Worm (Caenorhabditis elegans) whole organism, late embryonic: Measurements from ENCODE around the gene clc-17.

Source experiments
- C38D4.7 ChIP-seq: fragments of 200-800 bp; sonication (Bioruptor generic); optimal IDR thresholded peaks from 2 replicates; lab custom pipeline; 2018; ENCODE audit warnings: mild to moderate bottlenecking, missing genetic modification characterization, moderate library complexity, missing compliant biosample characterization
- F13H6.1 ChIP-seq: sonication (generic microtip); optimal IDR thresholded peaks from 2 replicates; lab custom pipeline; 2016; ENCODE audit warnings: missing genetic modification characterization, missing compliant biosample characterization
- K02D7.2 ChIP-seq: sonication (generic microtip); optimal IDR thresholded peaks from 2 replicates; lab custom pipeline; 2017; ENCODE audit warnings: mild to moderate bottlenecking, missing genetic modification characterization, missing compliant biosample characterization
- T23F11.4 ChIP-seq: fragments of 200-800 bp; sonication (Bioruptor generic); optimal IDR thresholded peaks from 2 replicates; lab custom pipeline; 2018; ENCODE audit warnings: mild to moderate bottlenecking, missing genetic modification characterization, missing compliant biosample characterization
- Y22D7AL.16 ChIP-seq: sonication (generic microtip); optimal IDR thresholded peaks from 2 replicates; lab custom pipeline; 2016; ENCODE audit warnings: missing genetic modification characterization, missing compliant biosample characterization
- ama-1 ChIP-seq: fragments of 150-350 bp; optimal IDR thresholded peaks from 2 replicates; lab custom pipeline; 2014
- ceh-2 ChIP-seq: sonication (generic microtip); optimal IDR thresholded peaks from 2 replicates; lab custom pipeline; 2016; ENCODE audit warnings: missing genotype, missing genetic modification characterization, missing compliant biosample characterization
- ceh-22 ChIP-seq: sonication (generic microtip); optimal IDR thresholded peaks from 2 replicates; lab custom pipeline; 2017; ENCODE audit warnings: missing biosample characterization, missing genetic modification characterization
- ceh-24 ChIP-seq: sonication (generic microtip); optimal IDR thresholded peaks from 2 replicates; lab custom pipeline; 2016; ENCODE audit warnings: mild to moderate bottlenecking, missing genetic modification characterization, missing compliant biosample characterization
- ceh-30 ChIP-seq: fragments of 150-350 bp; optimal IDR thresholded peaks from 2 replicates; lab custom pipeline; 2014; ENCODE audit warnings: missing biosample characterization, missing genetic modification characterization
- ceh-34 ChIP-seq: sonication (generic microtip); optimal IDR thresholded peaks from 2 replicates; lab custom pipeline; 2016; ENCODE audit warnings: mild to moderate bottlenecking, missing genetic modification characterization, missing compliant biosample characterization
- ceh-45 ChIP-seq: fragments of 200-800 bp; sonication (Bioruptor generic); IDR thresholded peaks from 2 replicates; pipeline ENCODE4 v1.3.6; 2022; ENCODE audit warnings: missing genetic modification reagents, missing genetic modification characterization, missing compliant biosample characterization
- ceh-6 ChIP-seq: fragments of 200-800 bp; sonication (Bioruptor generic); optimal IDR thresholded peaks from 2 replicates; lab custom pipeline; 2018; ENCODE audit warnings: mild to moderate bottlenecking, missing genetic modification characterization, missing compliant biosample characterization
- ceh-9 ChIP-seq: sonication (generic microtip); optimal IDR thresholded peaks from 2 replicates; lab custom pipeline; 2016; ENCODE audit warnings: mild to moderate bottlenecking, missing genetic modification characterization, inconsistent platforms, missing compliant biosample characterization
- dmd-4 ChIP-seq: sonication (generic microtip); optimal IDR thresholded peaks from 2 replicates; lab custom pipeline; 2016; ENCODE audit warnings: borderline replicate concordance, missing genetic modification characterization, missing compliant biosample characterization
- elt-4 ChIP-seq: sonication (generic microtip); optimal IDR thresholded peaks from 2 replicates; lab custom pipeline; 2016; ENCODE audit warnings: missing genetic modification characterization, missing compliant biosample characterization
- ets-4 ChIP-seq: sonication (generic microtip); optimal IDR thresholded peaks from 2 replicates; lab custom pipeline; 2016; ENCODE audit warnings: missing genetic modification characterization, missing compliant biosample characterization
- eyg-1 ChIP-seq: sonication (generic microtip); optimal IDR thresholded peaks from 2 replicates; lab custom pipeline; 2016; ENCODE audit warnings: missing genotype, missing genetic modification characterization, missing compliant biosample characterization
- gmeb-2 ChIP-seq: sonication (generic microtip); optimal IDR thresholded peaks from 2 replicates; lab custom pipeline; 2016; ENCODE audit warnings: missing genetic modification characterization, inconsistent platforms, missing compliant biosample characterization
- hlh-15 ChIP-seq: sonication (generic microtip); optimal IDR thresholded peaks from 2 replicates; lab custom pipeline; 2016; ENCODE audit warnings: missing genetic modification characterization, missing compliant biosample characterization
- hlh-30 ChIP-seq: sonication (generic microtip); optimal IDR thresholded peaks from 2 replicates; lab custom pipeline; 2017; ENCODE audit warnings: antibody characterized with exemption, missing genetic modification characterization, missing compliant biosample characterization; ENCODE audit not compliant: insufficient read depth
- hlh-6 ChIP-seq: sonication (generic microtip); optimal IDR thresholded peaks from 2 replicates; lab custom pipeline; 2016; ENCODE audit warnings: missing genotype, missing genetic modification characterization, missing compliant biosample characterization
- hlh-8 ChIP-seq: sonication (generic microtip); optimal IDR thresholded peaks from 2 replicates; lab custom pipeline; 2016; ENCODE audit warnings: missing genotype, missing genetic modification characterization, missing compliant biosample characterization
- lin-11 ChIP-seq: fragments of 200-800 bp; sonication (Bioruptor generic); optimal IDR thresholded peaks from 2 replicates; lab custom pipeline; 2018; ENCODE audit warnings: mild to moderate bottlenecking, missing genetic modification characterization, missing compliant biosample characterization
- madf-2 ChIP-seq: sonication (generic microtip); optimal IDR thresholded peaks from 2 replicates; lab custom pipeline; 2017; ENCODE audit warnings: missing genetic modification characterization, missing compliant biosample characterization
- mec-3 ChIP-seq: sonication (generic microtip); optimal IDR thresholded peaks from 2 replicates; lab custom pipeline; 2016; ENCODE audit warnings: borderline replicate concordance, missing genetic modification characterization, missing compliant biosample characterization
- odd-2 ChIP-seq: sonication (generic microtip); optimal IDR thresholded peaks from 2 replicates; lab custom pipeline; 2017; ENCODE audit warnings: antibody characterized with exemption, mild to moderate bottlenecking, missing genetic modification characterization, missing compliant biosample characterization
- pag-3 ChIP-seq: sonication (generic microtip); optimal IDR thresholded peaks from 2 replicates; lab custom pipeline; 2016; ENCODE audit warnings: missing compliant biosample characterization, missing genetic modification characterization, borderline replicate concordance
- pat-9 ChIP-seq: fragments of 200-800 bp; sonication (Bioruptor generic); optimal IDR thresholded peaks from 2 replicates; lab custom pipeline; 2018; ENCODE audit warnings: mild to moderate bottlenecking, missing genetic modification characterization, moderate library complexity, missing compliant biosample characterization
- pax-1 ChIP-seq: fragments of 150-350 bp; optimal IDR thresholded peaks from 2 replicates; lab custom pipeline; 2014; ENCODE audit warnings: missing biosample characterization, missing genetic modification characterization
- pha-4 ChIP-seq: fragments of 150-350 bp; optimal IDR thresholded peaks from 2 replicates; lab custom pipeline; 2018; ENCODE audit warnings: missing biosample characterization, missing genetic modification reagents, missing genetic modification characterization
- pros-1 ChIP-seq: fragments of 150-350 bp; optimal IDR thresholded peaks from 2 replicates; lab custom pipeline; 2014; ENCODE audit warnings: missing biosample characterization, missing genetic modification reagents, missing genetic modification characterization
- ref-2 ChIP-seq: sonication (generic microtip); optimal IDR thresholded peaks from 2 replicates; lab custom pipeline; 2016; ENCODE audit warnings: missing genetic modification characterization, missing compliant biosample characterization
- syd-9 ChIP-seq: sonication (generic microtip); optimal IDR thresholded peaks from 2 replicates; lab custom pipeline; 2016; ENCODE audit warnings: mild to moderate bottlenecking, missing genetic modification characterization, moderate library complexity, missing compliant biosample characterization
- unc-3 ChIP-seq, 2 experiments: fragments of 200-800 bp in 1 of 2; sonication (Bioruptor generic) in 1 of 2; sonication (generic microtip) in 1 of 2; conservative IDR thresholded peaks in 1 of 2; optimal IDR thresholded peaks in 1 of 2; 2 replicates each; pipeline versions ENCODE4 v1.3.6 to Lab custom; 2016 to 2022; ENCODE audit warnings: missing compliant biosample characterization in 2 of 2, missing genetic modification characterization in 2 of 2, missing genetic modification reagents in 1 of 2
- unc-55 ChIP-seq: sonication (generic microtip); optimal IDR thresholded peaks from 2 replicates; lab custom pipeline; 2017; ENCODE audit warnings: missing biosample characterization, missing genetic modification reagents, missing genetic modification characterization
- unc-86 ChIP-seq: sonication (generic microtip); optimal IDR thresholded peaks from 2 replicates; lab custom pipeline; 2016; ENCODE audit warnings: missing genetic modification characterization, missing compliant biosample characterization
- zip-5 ChIP-seq: sonication (generic microtip); optimal IDR thresholded peaks from 2 replicates; lab custom pipeline; 2016; ENCODE audit warnings: missing genetic modification characterization, missing compliant biosample characterization

The clc-17 gene

DNA sequence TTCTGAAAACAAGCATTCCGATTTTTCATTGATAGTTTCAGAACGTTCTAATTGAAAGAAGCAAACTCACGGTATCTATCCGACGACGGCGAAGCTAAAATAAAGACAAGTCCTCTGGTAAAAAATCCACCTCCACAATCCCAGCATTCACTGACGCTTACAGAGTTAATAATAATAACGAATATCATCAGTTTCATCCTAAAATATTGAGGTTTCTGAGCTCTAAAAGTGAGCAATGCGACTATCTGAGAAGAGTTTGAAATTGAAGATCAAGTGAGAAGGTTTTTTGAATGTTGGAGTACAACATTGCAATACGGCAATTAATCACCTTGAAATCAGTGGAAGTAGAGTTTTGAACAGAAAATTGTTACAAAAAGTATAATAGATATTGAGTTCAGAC is 30.7 kb upstream of the clc-17 start, which contains the start of gene W04G3.12:
TSS of gene W04G3.12 (minus strand) at position 311 of the 400 bp plus-strand sequence.
- TF ChIP-seq ceh-22 (tag; lab: Kevin White, UChicago) (no peak), ceh-9 (tag; lab: Kevin White, UChicago) (no peak), syd-9 (tag; lab: Kevin White, UChicago) (no peak), eyg-1 (no peak), T23F11.4 (GFP tag; lab: Kevin White, UChicago) (no peak), pat-9 (no peak), ama-1 (lab: Kevin White, UChicago) (no peak), C38D4.7 (GFP tag; lab: Kevin White, UChicago) (no peak), mec-3 (tag; lab: Kevin White, UChicago) (no peak), pros-1 (no peak), unc-86 (no peak)

- no peak for TF ChIP-seq K02D7.2
- TF ChIP-seq hlh-6 (tag; lab: Kevin White, UChicago), result no peak
- TF ChIP-seq ref-2, result no peak
- no peak for TF ChIP-seq pat-9
- no peak for TF ChIP-seq zip-5 (tag; lab: Kevin White, UChicago)
- no peak for TF ChIP-seq hlh-8 (tag; lab: Kevin White, UChicago)
- TF ChIP-seq pha-4, result no peak
- TF ChIP-seq ceh-9 (tag; lab: Kevin White, UChicago), result no peak
- no peak for TF ChIP-seq ceh-2 (tag; lab: Kevin White, UChicago)
- TF ChIP-seq unc-3 (GFP tag; conservative IDR thresholded peaks at IDR 0.05; lab: Robert Waterston, UW), result no peak
- TF ChIP-seq unc-3 (tag; optimal IDR thresholded peaks at IDR 0.05; lab: Kevin White, UChicago), result no peak
- no peak for TF ChIP-seq hlh-15 (tag; lab: Kevin White, UChicago)
- no peak for TF ChIP-seq ceh-45 (GFP tag; lab: Robert Waterston, UW)
- no peak for TF ChIP-seq odd-2 (tag; lab: Kevin White, UChicago)
Measured at ce11 chrX:11078150-11078549, 29.0 kb upstream of the clc-17 start, which contains the start of gene W04G3.10. Gene W04G3.10 (minus strand): TSS chrX:11078250.

DNA sequence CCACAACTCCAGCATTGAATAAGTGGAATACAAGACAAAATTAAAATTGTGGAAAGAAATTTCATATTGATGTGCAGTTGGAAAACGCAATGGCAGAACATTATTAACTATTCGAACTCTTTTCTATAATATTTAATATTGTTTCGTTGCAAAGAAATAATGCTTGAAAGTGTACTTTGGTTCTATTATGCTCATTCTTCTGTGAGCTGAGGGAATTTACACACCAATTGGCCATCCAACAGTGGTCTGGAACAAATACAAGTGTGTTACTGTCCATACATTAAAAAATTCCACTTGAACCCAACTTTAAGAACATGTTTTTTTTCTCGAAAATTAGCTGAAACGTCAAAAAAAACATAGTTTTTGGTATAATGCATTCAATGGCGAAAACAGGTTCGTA is 27.5 kb upstream of the clc-17 start, which contains the start of gene W04G3.13:
TSS of gene W04G3.13 (minus strand) at position 101 of the 400 bp plus-strand sequence.
- TF ChIP-seq elt-4 (tag; lab: Kevin White, UChicago) (no peak), dmd-4 (no peak), lin-11 (tag; lab: Kevin White, UChicago) (no peak), Y22D7AL.16 (tag; lab: Kevin White, UChicago) (no peak), madf-2 (tag; lab: Kevin White, UChicago) (no peak), ets-4 (no peak), hlh-30 (tag; lab: Kevin White, UChicago) (no peak), C38D4.7 (GFP tag; lab: Kevin White, UChicago) (no peak), pros-1 (no peak), ceh-34 (tag; lab: Kevin White, UChicago) (no peak), F13H6.1 (no peak), pax-1 (no peak), ceh-6 (GFP tag; lab: Kevin White, UChicago) (no peak), ceh-24 (no peak), ceh-30 (tag; lab: Kevin White, UChicago) (no peak), pag-3 (tag; lab: Kevin White, UChicago) (no peak), mec-3 (tag; lab: Kevin White, UChicago) (no peak), unc-55 (GFP tag; lab: Kevin White, UChicago) (no peak), gmeb-2 (tag; lab: Kevin White, UChicago) (no peak), zip-5 (tag; lab: Kevin White, UChicago) (no peak)
